6 worm cellular contexts compared by ENCODE assay signal in genomic region chrIV:8454076-8454475, ce11.
TF ChIP-seq lines count a peak whose summit lies in the region.

No protein-coding gene starts in this region.

TF ChIP-seq in whole organism, L1 larva, 84 proteins besides CTCF, POLR2A, EP300 and RAD21:
- TF ChIP-seq zag-1 (tag; optimal IDR thresholded peaks at IDR 0.05; lab: Kevin White, UChicago) (no peak), tlp-1 (tag; optimal IDR thresholded peaks at IDR 0.05; lab: Kevin White, UChicago) (peak; percentile 28), elt-2 (tag; optimal IDR thresholded peaks at IDR 0.05; lab: Kevin White, UChicago) (peak; percentile 46), Y116A8C.19 (tag; optimal IDR thresholded peaks at IDR 0.05; lab: Kevin White, UChicago; ENCODE audit: borderline replicate concordance) (no peak), snpc-4 (tag; optimal IDR thresholded peaks at IDR 0.05; lab: Kevin White, UChicago) (no peak), lsy-2 (tag; optimal IDR thresholded peaks at IDR 0.05; lab: Kevin White, UChicago) (no peak), mab-9 (GFP tag; IDR thresholded peaks at IDR 0.05; lab: Robert Waterston, UW) (no peak), swsn-7 (tag; optimal IDR thresholded peaks at IDR 0.05; lab: Kevin White, UChicago) (no peak)

TF ChIP-seq in whole organism, L2 larva, 48 proteins besides CTCF, POLR2A, EP300 and RAD21:
- TF ChIP-seq nhr-21 (tag; optimal IDR thresholded peaks at IDR 0.05; lab: Kevin White, UChicago): no peak
- TF ChIP-seq fos-1 (tag; optimal IDR thresholded peaks at IDR 0.05; lab: Kevin White, UChicago): peak; percentile 44
TF ChIP-seq in whole organism, L2 larva: peak in this region for 1.

TF ChIP-seq in whole organism, L3 larva, 47 proteins besides CTCF, POLR2A, EP300 and RAD21:
- TF ChIP-seq elt-2 (tag; optimal IDR thresholded peaks at IDR 0.05; lab: Kevin White, UChicago) (peak; percentile 75), pqm-1 (tag; optimal IDR thresholded peaks at IDR 0.05; lab: Kevin White, UChicago) (peak; percentile 35), nhr-23 (tag; optimal IDR thresholded peaks at IDR 0.05; lab: Kevin White, UChicago) (no peak)
TF ChIP-seq in whole organism, L3 larva: peak in this region for 2.

TF ChIP-seq in whole organism, L4 larva, 104 proteins besides CTCF, POLR2A, EP300 and RAD21 (continues in another document):
- TF ChIP-seq ces-1 (GFP tag; optimal IDR thresholded peaks at IDR 0.05; lab: Kevin White, UChicago) (no peak), lin-38 (GFP tag; IDR thresholded peaks at IDR 0.05; lab: Robert Waterston, UW) (no peak), madf-5 (GFP tag; IDR thresholded peaks at IDR 0.05; lab: Robert Waterston, UW) (no peak), pqm-1 (tag; optimal IDR thresholded peaks at IDR 0.05; lab: Kevin White, UChicago) (peak; percentile 31), pha-4 (GFP tag; IDR thresholded peaks at IDR 0.05; lab: Robert Waterston, UW) (no peak), pha-4 (tag; optimal IDR thresholded peaks at IDR 0.05; lab: Kevin White, UChicago) (no peak), zip-11 (GFP tag; IDR thresholded peaks at IDR 0.05; lab: Robert Waterston, UW) (no peak), dmd-9 (GFP tag; IDR thresholded peaks at IDR 0.05; lab: Robert Waterston, UW) (no peak), lin-29 (GFP tag; IDR thresholded peaks at IDR 0.05; lab: Robert Waterston, UW) (no peak), ctbp-1 (GFP tag; IDR thresholded peaks at IDR 0.05; lab: Robert Waterston, UW) (no peak), fos-1 (tag; optimal IDR thresholded peaks at IDR 0.05; lab: Kevin White, UChicago) (no peak), F37D6.2 (tag; optimal IDR thresholded peaks at IDR 0.05; lab: Kevin White, UChicago) (no peak), spr-3 (GFP tag; optimal IDR thresholded peaks at IDR 0.05; lab: Kevin White, UChicago) (no peak), tra-1 (GFP tag; IDR thresholded peaks at IDR 0.05; lab: Robert Waterston, UW) (no peak), nhr-10 (tag; optimal IDR thresholded peaks at IDR 0.05; lab: Kevin White, UChicago) (no peak), lin-15B (tag; optimal IDR thresholded peaks at IDR 0.05; lab: Kevin White, UChicago) (no peak), hmg-1.1 (GFP tag; IDR thresholded peaks at IDR 0.05; lab: Robert Waterston, UW) (no peak), lir-3 (tag; optimal IDR thresholded peaks at IDR 0.05; lab: Kevin White, UChicago) (no peak), nhr-77 (tag; optimal IDR thresholded peaks at IDR 0.05; lab: Kevin White, UChicago) (no peak), unc-62 (GFP tag; optimal IDR thresholded peaks at IDR 0.05 in 1 of 2; lab: Kevin White, UChicago) (no peak), unc-62 (tag; optimal IDR thresholded peaks at IDR 0.05; lab: Kevin White, UChicago) (no peak), aha-1 (tag; lab: Kevin White, UChicago) (peak; percentile 32), ceh-44 (GFP tag; IDR thresholded peaks at IDR 0.05; lab: Robert Waterston, UW) (no peak), duxl-1 (tag; optimal IDR thresholded peaks at IDR 0.05; lab: Kevin White, UChicago; ENCODE audit: poor library complexity) (no peak), daf-19 (GFP tag; conservative IDR thresholded peaks at IDR 0.05; lab: Robert Waterston, UW) (no peak), nhr-111 (GFP tag; optimal IDR thresholded peaks at IDR 0.05; lab: Kevin White, UChicago) (no peak), ztf-11 (tag; optimal IDR thresholded peaks at IDR 0.05; lab: Kevin White, UChicago) (no peak), saeg-2 (GFP tag; IDR thresholded peaks at IDR 0.05; lab: Robert Waterston, UW) (no peak), nhr-42 (GFP tag; IDR thresholded peaks at IDR 0.05; lab: Robert Waterston, UW) (no peak)

TF ChIP-seq in whole organism, late embryonic, 69 proteins besides CTCF, POLR2A, EP300 and RAD21:
- TF ChIP-seq ceh-6 (GFP tag; optimal IDR thresholded peaks at IDR 0.05; lab: Kevin White, UChicago): no peak
- TF ChIP-seq elt-2 (tag; optimal IDR thresholded peaks at IDR 0.05; lab: Kevin White, UChicago): peak; percentile 68

TF ChIP-seq in whole organism, young adult, 124 proteins besides CTCF, POLR2A, EP300 and RAD21:
- TF ChIP-seq lin-35 (GFP tag; optimal IDR thresholded peaks at IDR 0.05; lab: Kevin White, UChicago) (no peak), attf-6 (GFP tag; IDR thresholded peaks at IDR 0.05; lab: Robert Waterston, UW) (no peak), sptf-2 (GFP tag; optimal IDR thresholded peaks at IDR 0.05; lab: Kevin White, UChicago) (no peak), nhr-80 (tag; optimal IDR thresholded peaks at IDR 0.05; lab: Kevin White, UChicago) (peak; percentile 3)
